Worm (Caenorhabditis elegans) whole organism, L2 larva: ENCODE data around the gene srr-7.

Experiments
- C34F6.9 ChIP-seq: fragments of 150-350 bp; optimal IDR thresholded peaks from 2 replicates; lab custom pipeline; 2014; ENCODE audit warnings: missing biosample characterization, missing genetic modification characterization
- F13H6.1 ChIP-seq: sonication (generic microtip); optimal IDR thresholded peaks from 2 replicates; lab custom pipeline; 2016; ENCODE audit warnings: missing genetic modification characterization, missing compliant biosample characterization
- R02D3.7 ChIP-seq: fragments of 150-350 bp; optimal IDR thresholded peaks from 2 replicates; lab custom pipeline; 2014; ENCODE audit warnings: missing biosample characterization, missing genetic modification characterization
- Y55F3AM.14 ChIP-seq: fragments of 200-800 bp; sonication (Bioruptor generic); optimal IDR thresholded peaks from 2 replicates; lab custom pipeline; 2018; ENCODE audit warnings: mild to moderate bottlenecking, missing genetic modification characterization, missing compliant biosample characterization
- ZK546.5 ChIP-seq: sonication (generic microtip); optimal IDR thresholded peaks from 2 replicates; lab custom pipeline; 2017; ENCODE audit warnings: missing biosample characterization, missing genetic modification characterization
- alr-1 ChIP-seq: fragments of 150-350 bp; optimal IDR thresholded peaks from 2 replicates; lab custom pipeline; 2014; ENCODE audit warnings: missing biosample characterization, missing genetic modification characterization
- aly-2 ChIP-seq: fragments of 150-350 bp; optimal IDR thresholded peaks from 2 replicates; lab custom pipeline; 2014; ENCODE audit warnings: missing biosample characterization, missing genetic modification characterization
- ama-1 ChIP-seq: fragments of 150-350 bp; optimal IDR thresholded peaks from 2 replicates; lab custom pipeline; 2018; ENCODE audit warnings: inconsistent platforms
- blmp-1 ChIP-seq: sonication (generic microtip); optimal IDR thresholded peaks from 2 replicates; lab custom pipeline; 2017; ENCODE audit warnings: missing genetic modification characterization, mild to moderate bottlenecking, missing compliant biosample characterization, antibody characterized with exemption, moderate library complexity; ENCODE audit not compliant: insufficient read depth
- ceh-16 ChIP-seq: fragments of 150-350 bp; optimal IDR thresholded peaks from 2 replicates; lab custom pipeline; 2014; ENCODE audit warnings: missing biosample characterization, missing genetic modification characterization
- ceh-82 ChIP-seq: fragments of 150-350 bp; optimal IDR thresholded peaks from 2 replicates; lab custom pipeline; 2014; ENCODE audit warnings: missing biosample characterization, missing genetic modification characterization
- crh-2 ChIP-seq: sonication (generic microtip); optimal IDR thresholded peaks from 2 replicates; lab custom pipeline; 2017; ENCODE audit warnings: missing biosample characterization, missing genetic modification characterization
- dmd-4 ChIP-seq: sonication (generic microtip); optimal IDR thresholded peaks from 2 replicates; lab custom pipeline; 2017; ENCODE audit warnings: missing biosample characterization, missing genetic modification characterization
- egl-27 ChIP-seq: sonication (generic microtip); optimal IDR thresholded peaks from 3 replicates; lab custom pipeline; 2017; ENCODE audit warnings: missing biosample characterization, missing genetic modification reagents, missing genetic modification characterization
- elt-1 ChIP-seq: fragments of 150-350 bp; optimal IDR thresholded peaks from 2 replicates; lab custom pipeline; 2014; ENCODE audit warnings: missing biosample characterization, missing genetic modification characterization
- elt-3 ChIP-seq: sonication (generic microtip); optimal IDR thresholded peaks from 2 replicates; lab custom pipeline; 2017; ENCODE audit warnings: missing biosample characterization, missing genetic modification characterization
- fos-1 ChIP-seq: fragments of 150-350 bp; optimal IDR thresholded peaks from 2 replicates; lab custom pipeline; 2014; ENCODE audit warnings: missing biosample characterization, missing genetic modification characterization
- gmeb-1 ChIP-seq: fragments of 150-350 bp; optimal IDR thresholded peaks from 2 replicates; lab custom pipeline; 2014; ENCODE audit warnings: missing biosample characterization, missing genetic modification characterization
- lin-11 ChIP-seq: fragments of 150-350 bp; sonication (generic microtip); optimal IDR thresholded peaks from 2 replicates; lab custom pipeline; 2014; ENCODE audit warnings: missing biosample characterization, missing genetic modification characterization, inconsistent platforms, mixed read lengths
- lin-13 ChIP-seq: fragments of 150-350 bp; optimal IDR thresholded peaks from 2 replicates; lab custom pipeline; 2014; ENCODE audit warnings: missing biosample characterization, missing genetic modification reagents, missing genetic modification characterization
- lin-39 ChIP-seq: fragments of 150-350 bp; optimal IDR thresholded peaks from 2 replicates; lab custom pipeline; 2014; ENCODE audit warnings: missing biosample characterization, missing genetic modification reagents, missing genetic modification characterization
- lsy-2 ChIP-seq, 2 experiments: fragments of 150-350 bp in 1 of 2; sonication (generic microtip) in 1 of 2; optimal IDR thresholded peaks; 2 replicates each; lab custom pipeline; 2014 to 2017; ENCODE audit warnings: missing biosample characterization in 2 of 2, missing genetic modification characterization in 2 of 2
- mab-5 ChIP-seq: fragments of 150-350 bp; optimal IDR thresholded peaks from 2 replicates; lab custom pipeline; 2014; ENCODE audit warnings: missing biosample characterization, missing genetic modification characterization
- mbf-1 ChIP-seq: sonication (generic microtip); optimal IDR thresholded peaks from 2 replicates; lab custom pipeline; 2017; ENCODE audit warnings: missing biosample characterization, missing genetic modification characterization
- mdl-1 ChIP-seq, 2 experiments: fragments of 150-350 bp in 1 of 2; sonication (generic microtip) in 1 of 2; optimal IDR thresholded peaks; 2 replicates each; lab custom pipeline; 2017; ENCODE audit warnings: missing biosample characterization in 2 of 2, missing genetic modification characterization in 2 of 2
- nhr-10 ChIP-seq: sonication (generic microtip); optimal IDR thresholded peaks from 2 replicates; lab custom pipeline; 2017; ENCODE audit warnings: missing biosample characterization, missing genetic modification characterization
- nhr-11 ChIP-seq: fragments of 150-350 bp; optimal IDR thresholded peaks from 2 replicates; lab custom pipeline; 2014; ENCODE audit warnings: missing biosample characterization, missing genetic modification characterization
- nhr-12 ChIP-seq: fragments of 150-350 bp; optimal IDR thresholded peaks from 2 replicates; lab custom pipeline; 2014; ENCODE audit warnings: missing biosample characterization, missing genetic modification characterization
- nhr-129 ChIP-seq: fragments of 150-350 bp; optimal IDR thresholded peaks from 2 replicates; lab custom pipeline; 2014; ENCODE audit warnings: missing biosample characterization, missing genetic modification characterization
- nhr-21 ChIP-seq: fragments of 150-350 bp; optimal IDR thresholded peaks from 2 replicates; lab custom pipeline; 2014; ENCODE audit warnings: missing biosample characterization, missing genetic modification characterization
- nhr-23 ChIP-seq: fragments of 150-350 bp; optimal IDR thresholded peaks from 2 replicates; lab custom pipeline; 2014; ENCODE audit warnings: missing biosample characterization, missing genetic modification reagents, missing genetic modification characterization
- nhr-237 ChIP-seq: fragments of 150-350 bp; optimal IDR thresholded peaks from 2 replicates; lab custom pipeline; 2014; ENCODE audit warnings: missing biosample characterization, missing genetic modification characterization
- nhr-25 ChIP-seq: fragments of 150-350 bp; sonication (generic microtip); optimal IDR thresholded peaks from 3 replicates; lab custom pipeline; 2014; ENCODE audit warnings: missing biosample characterization, missing genetic modification characterization
- nhr-6 ChIP-seq: fragments of 150-350 bp; optimal IDR thresholded peaks from 2 replicates; lab custom pipeline; 2014; ENCODE audit warnings: missing biosample characterization, missing genetic modification characterization
- nhr-77 ChIP-seq: fragments of 150-350 bp; optimal IDR thresholded peaks from 2 replicates; lab custom pipeline; 2014; ENCODE audit warnings: missing biosample characterization, missing genetic modification characterization
- peb-1 ChIP-seq: fragments of 150-350 bp; optimal IDR thresholded peaks from 2 replicates; lab custom pipeline; 2014; ENCODE audit warnings: missing biosample characterization, missing genetic modification characterization
- sem-4 ChIP-seq: fragments of 150-350 bp; optimal IDR thresholded peaks from 2 replicates; lab custom pipeline; 2014; ENCODE audit warnings: missing biosample characterization, missing genetic modification reagents, missing genetic modification characterization
- skn-1 ChIP-seq: sonication (generic microtip); optimal IDR thresholded peaks from 2 replicates; lab custom pipeline; 2017; ENCODE audit warnings: missing biosample characterization, missing genetic modification characterization
- sma-3 ChIP-seq: sonication (generic microtip); optimal IDR thresholded peaks from 2 replicates; lab custom pipeline; 2016; ENCODE audit warnings: missing genetic modification reagents, missing genetic modification characterization, missing compliant biosample characterization
- sma-9 ChIP-seq, 2 experiments: fragments of 150-350 bp in 1 of 2; sonication (generic microtip) in 1 of 2; optimal IDR thresholded peaks; 2 replicates each; lab custom pipeline; 2014 to 2016; ENCODE audit warnings: missing genetic modification characterization in 2 of 2, mild to moderate bottlenecking in 1 of 2, missing biosample characterization in 1 of 2, missing compliant biosample characterization in 1 of 2, missing genetic modification reagents in 1 of 2, moderate library complexity in 1 of 2
- snpc-4 ChIP-seq: fragments of 150-350 bp; optimal IDR thresholded peaks from 2 replicates; lab custom pipeline; 2014; ENCODE audit warnings: missing biosample characterization, missing genetic modification characterization
- unc-39 ChIP-seq: fragments of 150-350 bp; optimal IDR thresholded peaks from 2 replicates; lab custom pipeline; 2014; ENCODE audit warnings: missing biosample characterization, missing genetic modification characterization
- unc-55 ChIP-seq: fragments of 150-350 bp; sonication (generic microtip); optimal IDR thresholded peaks from 3 replicates; lab custom pipeline; 2014; ENCODE audit warnings: missing biosample characterization, missing genetic modification reagents, missing genetic modification characterization
- unc-62 ChIP-seq: fragments of 150-350 bp; optimal IDR thresholded peaks from 2 replicates; lab custom pipeline; 2014; ENCODE audit warnings: missing biosample characterization, missing genetic modification reagents, missing genetic modification characterization
- zag-1 ChIP-seq: fragments of 150-350 bp; optimal IDR thresholded peaks from 2 replicates; lab custom pipeline; 2014; ENCODE audit warnings: missing biosample characterization, missing genetic modification characterization
- ztf-1 ChIP-seq: fragments of 200-800 bp; sonication (Bioruptor generic); conservative IDR thresholded peaks from 2 replicates; pipeline ENCODE4 v1.3.6; 2022; ENCODE audit warnings: missing genetic modification characterization, missing compliant biosample characterization
- ztf-11 ChIP-seq: sonication (generic microtip); optimal IDR thresholded peaks from 2 replicates; lab custom pipeline; 2017; ENCODE audit warnings: missing biosample characterization, missing genetic modification characterization
- ztf-4 ChIP-seq: fragments of 150-350 bp; optimal IDR thresholded peaks from 2 replicates; lab custom pipeline; 2014; ENCODE audit warnings: missing biosample characterization, missing genetic modification characterization

The srr-7 gene

DNA sequence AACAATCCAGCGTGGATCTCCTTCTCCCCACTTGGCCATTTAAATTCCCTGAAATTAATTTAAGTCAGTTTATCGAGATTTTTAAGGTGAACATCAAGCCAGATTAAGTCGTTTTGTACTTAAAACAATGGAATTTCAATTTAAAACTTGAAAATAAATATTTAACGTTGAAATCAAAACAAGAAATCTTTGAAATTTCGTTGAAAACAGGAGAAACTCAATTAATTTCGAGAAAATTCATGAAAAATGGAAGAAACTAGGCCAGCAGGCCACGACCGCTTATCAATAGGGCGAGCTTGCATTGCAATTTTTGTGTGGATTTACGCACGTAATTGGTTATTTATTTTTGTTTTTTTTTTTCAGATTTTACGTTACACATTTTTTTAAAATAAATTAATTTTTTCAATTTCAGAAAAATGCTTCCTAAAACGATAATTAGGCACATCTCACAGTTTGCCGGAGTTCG, 42.7 kb upstream of the srr-7 start, which contains the start of the genes ahsa-1 and C01G10.7:
ahsa-1 (minus strand) TSS at position 51 of the 466 bp plus-strand sequence.
C01G10.7 (plus strand) TSS at position 413 of the 466 bp plus-strand sequence.
- TF ChIP-seq sem-4 (tag; lab: Kevin White, UChicago) (peak; percentile 76), ceh-16 (tag; lab: Kevin White, UChicago) (peak; percentile 36), ztf-1 (no peak), Y55F3AM.14 (GFP tag; lab: Kevin White, UChicago) (no peak), sma-3 (GFP tag; lab: Kevin White, UChicago) (peak; percentile 95), egl-27 (tag; lab: Kevin White, UChicago) (peak; percentile 52), nhr-21 (tag; lab: Kevin White, UChicago) (no peak), snpc-4 (peak; percentile 81), ama-1 (no peak), skn-1 (peak; percentile 56), elt-3 (tag; lab: Kevin White, UChicago) (no peak), nhr-237 (tag; lab: Kevin White, UChicago) (peak; percentile 23), nhr-25 (tag; lab: Kevin White, UChicago) (no peak), peb-1 (tag; lab: Kevin White, UChicago) (no peak), sma-9 (GFP tag; optimal IDR thresholded peaks at IDR 0.05; lab: Kevin White, UChicago) (peak; percentile 88), sma-9 (tag; optimal IDR thresholded peaks at IDR 0.05; lab: Kevin White, UChicago) (no peak), mab-5 (peak; percentile 80), dmd-4 (tag; lab: Kevin White, UChicago) (no peak), zag-1 (tag; lab: Kevin White, UChicago) (peak; percentile 30), F13H6.1 (tag; lab: Kevin White, UChicago) (peak; percentile 86), lin-11 (tag; lab: Kevin White, UChicago) (peak; percentile 47), C34F6.9 (tag; lab: Kevin White, UChicago) (peak; percentile 98), blmp-1 (tag; lab: Kevin White, UChicago) (peak; percentile 64), nhr-129 (tag; lab: Kevin White, UChicago) (peak; percentile 78), unc-62 (GFP tag; lab: Kevin White, UChicago) (no peak), mdl-1 (tag; optimal IDR thresholded peaks at IDR 0.05; lab: Kevin White, UChicago) (peak in 1 of 2 experiments; percentile 6), lin-39 (tag; lab: Kevin White, UChicago) (no peak), aly-2 (tag; lab: Kevin White, UChicago) (no peak), nhr-6 (tag; lab: Kevin White, UChicago) (no peak), alr-1 (tag; lab: Kevin White, UChicago) (no peak), unc-55 (GFP tag; lab: Kevin White, UChicago) (peak; percentile 98), nhr-77 (peak; percentile 78), ztf-4 (peak; percentile 79), nhr-10 (tag; lab: Kevin White, UChicago) (no peak), nhr-11 (tag; lab: Kevin White, UChicago) (no peak), unc-39 (tag; lab: Kevin White, UChicago) (no peak), lin-13 (peak; percentile 86), nhr-12 (tag; lab: Kevin White, UChicago) (no peak), nhr-23 (no peak), elt-1 (tag; lab: Kevin White, UChicago) (no peak), mbf-1 (tag; lab: Kevin White, UChicago) (no peak), R02D3.7 (peak; percentile 88), gmeb-1 (tag; lab: Kevin White, UChicago) (peak; percentile 81), ZK546.5 (tag; lab: Kevin White, UChicago) (peak; percentile 42), ztf-11 (tag; lab: Kevin White, UChicago) (no peak), ceh-82 (tag; lab: Kevin White, UChicago) (peak; percentile 15), lsy-2 (tag; optimal IDR thresholded peaks at IDR 0.05; lab: Kevin White, UChicago) (peak; percentile 76 to 93), crh-2 (tag; lab: Kevin White, UChicago) (peak; percentile 94), fos-1 (tag; lab: Kevin White, UChicago) (peak; percentile 80)
- TF ChIP-seq, all 48 proteins: peak for 27
